Fruit fly (Drosophila melanogaster): Measurements from ENCODE around the gene Edg84A.
A peak's percentile ranks its signal among the peaks of the same experiment; 100 is the strongest.

Gene Edg84A

DNA sequence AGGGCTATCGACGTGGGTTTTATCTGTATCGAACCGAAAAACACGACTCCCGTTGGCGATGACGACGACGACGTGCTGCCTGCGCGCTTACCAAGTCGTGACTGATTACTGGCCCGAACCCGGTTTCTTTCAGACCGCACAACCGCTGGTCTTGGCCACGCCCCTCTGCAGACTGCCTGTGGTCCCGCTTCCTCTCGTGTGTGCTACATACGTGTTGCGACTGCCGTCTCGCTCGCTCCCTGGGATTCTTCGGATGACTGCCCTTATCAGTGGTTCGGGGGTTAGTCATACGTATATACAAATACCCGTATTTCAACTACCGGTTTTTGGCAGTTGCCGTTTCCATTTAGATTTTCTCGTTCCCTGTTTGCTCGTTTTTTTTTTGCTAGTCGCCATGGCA is 5.8 kb upstream of the Edg84A start, which contains the start of gene lab (continued):
- TF ChIP-seq btn (GFP tag; optimal IDR thresholded peaks at IDR 0.05) (no peak), CG34224 (GFP tag; IDR thresholded peaks at IDR 0.05; ENCODE audit: partially characterized antibody) (no peak; the same call in 2 of the 3 replicates), Gug (GFP tag; IDR thresholded peaks at IDR 0.05) (no peak), repo (GFP tag; optimal IDR thresholded peaks at IDR 0.05) (no peak), row (GFP tag; IDR thresholded peaks at IDR 0.05) (no peak), grn (GFP tag; optimal IDR thresholded peaks at IDR 0.05) (peak; percentile 28), CG8478 (optimal IDR thresholded peaks at IDR 0.05) (peak; percentile 89), GATAe (GFP tag; conservative IDR thresholded peaks at IDR 0.05) (peak; percentile 71), Nf-YA (GFP tag; IDR thresholded peaks at IDR 0.05) (peak; percentile 76), CG34422 (GFP tag; IDR thresholded peaks at IDR 0.05) (peak; percentile 32; the same call in 1 of the 3 replicates), wek (GFP tag; optimal IDR thresholded peaks at IDR 0.05) (no peak), Opbp (GFP tag; IDR thresholded peaks at IDR 0.05; ENCODE audit: partially characterized antibody) (0 out of 3 replicates have a peak, but pooled peaks have one; percentile 54), CoRest (tag; optimal IDR thresholded peaks at IDR 0.05) (peak; percentile 32), aop (GFP tag; IDR thresholded peaks at IDR 0.05) (no peak), bbx (GFP tag; IDR thresholded peaks at IDR 0.05; ENCODE audit: partially characterized antibody) (0 out of 2 replicates have a peak, but pooled peaks have one; percentile 15), cg (GFP tag; optimal IDR thresholded peaks at IDR 0.05) (peak; percentile 45), CG15073 (GFP tag; optimal IDR thresholded peaks at IDR 0.05) (no peak), chm (GFP tag; IDR thresholded peaks at IDR 0.05) (peak; percentile 47; the same call in 1 of the 2 replicates), CG11504 (tag; optimal IDR thresholded peaks at IDR 0.05) (no peak), da (GFP tag; optimal IDR thresholded peaks at IDR 0.05) (no peak), sens (GFP tag) (peak; percentile 62), ci (GFP tag; IDR thresholded peaks at IDR 0.05) (no peak), CG18011 (GFP tag; optimal IDR thresholded peaks at IDR 0.05) (no peak), HLHmδ (GFP tag; optimal IDR thresholded peaks at IDR 0.05) (peak; percentile 61), odd (GFP tag; optimal IDR thresholded peaks at IDR 0.05) (peak; percentile 10), kni (GFP tag; optimal IDR thresholded peaks at IDR 0.05) (peak; percentile 23), Adf1 (GFP tag; IDR thresholded peaks at IDR 0.05) (0 out of 2 replicates have a peak, but pooled peaks have one; percentile 10), CG4854 (GFP tag; optimal IDR thresholded peaks at IDR 0.05) (no peak), oc (tag; optimal IDR thresholded peaks at IDR 0.05) (peak; percentile 24), CG2199 (GFP tag; IDR thresholded peaks at IDR 0.05) (peak; percentile 78; the same call in 2 of the 3 replicates), TFAM (GFP tag; optimal IDR thresholded peaks at IDR 0.05) (no peak), chif (GFP tag; optimal IDR thresholded peaks at IDR 0.05) (peak in 1 of 2 experiments; percentile 15), Rx (GFP tag; IDR thresholded peaks at IDR 0.05) (no peak), lab (GFP tag; optimal IDR thresholded peaks at IDR 0.05) (peak; percentile 85), unc-4 (GFP tag; IDR thresholded peaks at IDR 0.05; ENCODE audit: partially characterized antibody) (no peak), Nf-YB (GFP tag; optimal IDR thresholded peaks at IDR 0.05) (peak; percentile 97), Med (GFP tag) (peak; percentile 68), pros (GFP tag; optimal IDR thresholded peaks at IDR 0.05) (peak; percentile 33), tll (GFP tag; optimal IDR thresholded peaks at IDR 0.05) (peak in 1 of 2 experiments; percentile 45), danr (GFP tag; IDR thresholded peaks at IDR 0.05) (no peak), CG5180 (GFP tag; optimal IDR thresholded peaks at IDR 0.05) (peak; percentile 85), CG8924 (tag; optimal IDR thresholded peaks at IDR 0.05) (no peak), CG4707 (GFP tag; optimal IDR thresholded peaks at IDR 0.05) (no peak), CG3995 (GFP tag; optimal IDR thresholded peaks at IDR 0.05) (peak; percentile 4), jing (GFP tag; optimal IDR thresholded peaks at IDR 0.05) (peak; percentile 14), Bgb (GFP tag; IDR thresholded peaks at IDR 0.05; ENCODE audit: partially characterized antibody) (peak; percentile 20; the same call in 1 of the 2 replicates), fd102C (GFP tag; optimal IDR thresholded peaks at IDR 0.05) (no peak), crol (GFP tag; IDR thresholded peaks at IDR 0.05) (peak; percentile 50), CG12236 (GFP tag; optimal IDR thresholded peaks at IDR 0.05) (no peak), Fer3 (tag; optimal IDR thresholded peaks at IDR 0.05) (no peak)

All from whole organism, embryonic.